Worm (Caenorhabditis elegans) whole organism, L1 larva: Measurements from ENCODE around the gene hog-1.

Source experiments
- C04F5.9 ChIP-seq: sonication (generic microtip); optimal IDR thresholded peaks from 2 replicates; lab custom pipeline; 2016; ENCODE audit warnings: missing genetic modification characterization, missing compliant biosample characterization
- ama-1 ChIP-seq: fragments of 150-350 bp; optimal IDR thresholded peaks from 2 replicates; lab custom pipeline; 2014
- dpl-1 ChIP-seq, 3 experiments: fragments of 150-350 bp in 2 of 3; sonication (generic microtip) in 1 of 3; optimal IDR thresholded peaks; 2 replicates each; lab custom pipeline; 2014 to 2017; ENCODE audit warnings: missing biosample characterization in 3 of 3, missing genetic modification characterization in 3 of 3, missing genetic modification reagents in 3 of 3
- fos-1 ChIP-seq: fragments of 150-350 bp; optimal IDR thresholded peaks from 2 replicates; lab custom pipeline; 2014; ENCODE audit warnings: missing biosample characterization, missing genetic modification characterization
- nhr-28 ChIP-seq: fragments of 150-350 bp; optimal IDR thresholded peaks from 2 replicates; lab custom pipeline; 2014; ENCODE audit warnings: missing biosample characterization, missing genetic modification characterization
- pqm-1 ChIP-seq: sonication (generic microtip); optimal IDR thresholded peaks from 3 replicates; lab custom pipeline; 2017; ENCODE audit warnings: missing biosample characterization, missing genetic modification characterization
- snpc-4 ChIP-seq: fragments of 150-350 bp; optimal IDR thresholded peaks from 2 replicates; lab custom pipeline; 2014; ENCODE audit warnings: missing biosample characterization, missing genetic modification characterization
- sptf-1 ChIP-seq: fragments of 150-350 bp; optimal IDR thresholded peaks from 2 replicates; lab custom pipeline; 2014; ENCODE audit warnings: missing biosample characterization, missing genetic modification characterization
- swsn-7 ChIP-seq: sonication (generic microtip); optimal IDR thresholded peaks from 2 replicates; lab custom pipeline; 2016; ENCODE audit warnings: missing genetic modification characterization, missing compliant biosample characterization
- unc-62 ChIP-seq: fragments of 150-350 bp; optimal IDR thresholded peaks from 2 replicates; lab custom pipeline; 2014; ENCODE audit warnings: missing biosample characterization, missing genetic modification reagents, missing genetic modification characterization
- unc-86 ChIP-seq: sonication (generic microtip); optimal IDR thresholded peaks from 2 replicates; lab custom pipeline; 2016; ENCODE audit warnings: missing genetic modification characterization, missing compliant biosample characterization

DNA sequence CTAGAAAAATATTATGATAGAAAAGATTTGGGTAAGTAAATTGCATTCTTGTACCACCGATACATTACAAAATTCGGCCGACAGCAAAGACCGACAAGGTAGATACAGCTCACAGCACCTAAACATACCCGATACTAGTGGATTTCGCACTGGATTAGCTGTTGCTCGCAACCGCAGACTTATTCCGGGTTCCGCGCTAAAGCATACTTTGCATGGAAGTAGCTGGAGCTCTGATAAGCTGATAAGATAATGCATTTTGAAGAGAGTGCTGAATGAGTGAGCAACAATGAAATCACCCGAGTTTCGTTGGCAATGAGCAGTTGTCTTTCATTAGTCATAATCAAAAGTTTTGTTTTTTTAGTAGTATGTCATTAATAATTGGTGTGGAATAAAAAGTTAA, 3.6 kb downstream of the hog-1 start:
- TF ChIP-seq dpl-1 (GFP tag; optimal IDR thresholded peaks at IDR 0.05; lab: Kevin White, UChicago) (no peak), unc-62 (GFP tag; lab: Kevin White, UChicago) (no peak), pqm-1 (no peak), fos-1 (tag; lab: Kevin White, UChicago) (no peak), nhr-28 (tag; lab: Kevin White, UChicago) (no peak), swsn-7 (tag; lab: Kevin White, UChicago) (no peak), unc-86 (tag; lab: Kevin White, UChicago) (no peak), ama-1 (lab: Kevin White, UChicago) (no peak), snpc-4 (tag; lab: Kevin White, UChicago) (peak; percentile 91), sptf-1 (tag; lab: Kevin White, UChicago) (no peak), C04F5.9 (tag; lab: Kevin White, UChicago) (no peak)
